Worm (Caenorhabditis elegans) whole organism, early embryonic: Measurements from ENCODE around the gene srz-102.

Experiments
- B0310.2 ChIP-seq: sonication (generic microtip); optimal IDR thresholded peaks from 2 replicates; lab custom pipeline; 2016; ENCODE audit warnings: mild to moderate bottlenecking, missing genetic modification characterization, missing compliant biosample characterization
- aly-1 ChIP-seq: sonication (generic microtip); optimal IDR thresholded peaks from 2 replicates; lab custom pipeline; 2016; ENCODE audit warnings: missing genetic modification characterization, missing compliant biosample characterization
- ama-1 ChIP-seq: fragments of 150-350 bp; optimal IDR thresholded peaks from 2 replicates; lab custom pipeline; 2014
- ceh-13 ChIP-seq: fragments of 200-800 bp; sonication (Bioruptor generic); optimal IDR thresholded peaks from 2 replicates; lab custom pipeline; 2018; ENCODE audit warnings: mild to moderate bottlenecking, missing genetic modification characterization, missing compliant biosample characterization
- flt-1 ChIP-seq: fragments of 200-800 bp; sonication (Bioruptor generic); IDR thresholded peaks from 2 replicates; pipeline ENCODE4 v1.3.6; 2022; ENCODE audit warnings: missing genetic modification characterization, missing compliant biosample characterization
- hmbx-1 ChIP-seq: sonication (generic microtip); optimal IDR thresholded peaks from 2 replicates; lab custom pipeline; 2016; ENCODE audit warnings: mild to moderate bottlenecking, missing genetic modification characterization, missing compliant biosample characterization
- hmg-4 ChIP-seq: fragments of 200-800 bp; sonication (Bioruptor generic); optimal IDR thresholded peaks from 2 replicates; lab custom pipeline; 2018; ENCODE audit warnings: mild to moderate bottlenecking, missing genetic modification characterization, missing compliant biosample characterization
- scrt-1 ChIP-seq: fragments of 200-800 bp; sonication (Bioruptor generic); IDR thresholded peaks from 2 replicates; pipeline ENCODE4 v1.3.6; 2022; ENCODE audit warnings: missing genetic modification characterization, missing compliant biosample characterization
- sea-1 ChIP-seq: fragments of 200-800 bp; sonication (Bioruptor generic); conservative IDR thresholded peaks from 2 replicates; pipeline ENCODE4 v1.3.6; 2022; ENCODE audit warnings: missing genetic modification characterization, missing compliant biosample characterization
- tbx-11 ChIP-seq: fragments of 200-800 bp; sonication (Bioruptor generic); IDR thresholded peaks from 2 replicates; pipeline ENCODE4 v1.3.6; 2022; ENCODE audit warnings: missing genetic modification characterization, missing compliant biosample characterization
- tra-4 ChIP-seq: sonication (generic microtip); optimal IDR thresholded peaks from 2 replicates; lab custom pipeline; 2017; ENCODE audit warnings: missing genetic modification characterization, missing compliant biosample characterization

ce11 chrV:16735518-16735917, 48.2 kb downstream of the srz-102 start, which contains the start of the genes clec-38 and clec-34:
- no peak for TF ChIP-seq aly-1 (tag; lab: Kevin White, UChicago)
- TF ChIP-seq flt-1 (GFP tag; lab: Robert Waterston, UW), result no peak
- no peak for TF ChIP-seq tbx-11
- no peak for TF ChIP-seq hmbx-1
- no peak for TF ChIP-seq hmg-4 (GFP tag; lab: Kevin White, UChicago)
- TF ChIP-seq ama-1, result no peak
- TF ChIP-seq sea-1 (GFP tag; lab: Robert Waterston, UW), result no peak
- no peak for TF ChIP-seq ceh-13
- TF ChIP-seq scrt-1, result no peak
- TF ChIP-seq B0310.2 (tag; lab: Kevin White, UChicago), result no peak
- TF ChIP-seq tra-4 (tag; lab: Kevin White, UChicago), result no peak
